Fruit fly (Drosophila melanogaster): Measurements from ENCODE around the gene GstD10.

- no peak for TF ChIP-seq Mio (GFP tag; optimal IDR thresholded peaks at IDR 0.05)
- no peak for TF ChIP-seq N (GFP tag; optimal IDR thresholded peaks at IDR 0.05)
- no peak for TF ChIP-seq jim (GFP tag; optimal IDR thresholded peaks at IDR 0.05)
- TF ChIP-seq lola (GFP tag; optimal IDR thresholded peaks at IDR 0.05), result no peak
- TF ChIP-seq Vsx2 (GFP tag; optimal IDR thresholded peaks at IDR 0.05; ENCODE audit: partially characterized antibody), result no peak
- TF ChIP-seq OdsH (GFP tag; optimal IDR thresholded peaks at IDR 0.05), result no peak
Observed at dm6 chr3R:12381130-12381700, 15.7 kb upstream of the GstD10 start.
